Fruit fly (Drosophila melanogaster) whole organism, wandering third instar larva: ENCODE data around the gene CG15561.

Experiments used
- Jra ChIP-seq: sonication (Bioruptor generic); optimal IDR thresholded peaks from 2 replicates; lab custom pipeline; 2016; ENCODE audit warnings: missing biosample characterization, missing genetic modification characterization
- Myc ChIP-seq: fragments of >200 bp; optimal IDR thresholded peaks from 2 replicates; lab custom pipeline; 2017
- OdsH ChIP-seq: fragments of 200-800 bp; sonication (Bioruptor generic); optimal IDR thresholded peaks from 2 replicates; lab custom pipeline; 2016; ENCODE audit warnings: missing biosample characterization, mild to moderate bottlenecking, missing genetic modification characterization
- br ChIP-seq: fragments of 200-800 bp; sonication (Bioruptor generic); optimal IDR thresholded peaks from 2 replicates; lab custom pipeline; 2016; ENCODE audit warnings: missing biosample characterization, missing genetic modification characterization
- brk ChIP-seq: fragments of 200-800 bp; sonication (Bioruptor generic); optimal IDR thresholded peaks from 2 replicates; lab custom pipeline; 2016; ENCODE audit warnings: missing biosample characterization, mild to moderate bottlenecking, missing genetic modification characterization
- dsf ChIP-seq: sonication (Bioruptor generic); optimal IDR thresholded peaks from 2 replicates; lab custom pipeline; 2016; ENCODE audit warnings: missing biosample characterization, missing genetic modification characterization, borderline replicate concordance
- pan ChIP-seq: fragments of >200 bp; optimal IDR thresholded peaks from 2 replicates; lab custom pipeline; 2017
- woc ChIP-seq: sonication (Bioruptor generic); optimal IDR thresholded peaks from 2 replicates; lab custom pipeline; 2016; ENCODE audit warnings: missing biosample characterization, mild to moderate bottlenecking, missing genetic modification characterization

- no peak for TF ChIP-seq Jra (GFP tag; lab: Kevin White, UChicago)
- TF ChIP-seq pan: no peak
- no peak for TF ChIP-seq Myc (lab: Kevin White, UChicago)
- TF ChIP-seq OdsH (GFP tag; lab: Kevin White, UChicago): no peak
- no peak for TF ChIP-seq woc (GFP tag; lab: Kevin White, UChicago)
- TF ChIP-seq brk (GFP tag; lab: Kevin White, UChicago): no peak
- no peak for TF ChIP-seq br (GFP tag; lab: Kevin White, UChicago)
- no peak for TF ChIP-seq dsf (GFP tag; lab: Kevin White, UChicago)
These were observed 46.8 kb downstream of the CG15561 start, which contains the start of gene stops for dm6 chr3R:31168968-31169367.
